Worm (Caenorhabditis elegans) whole organism, L4 larva: Measurements from ENCODE around the gene srz-1.

Experiments
- ama-1 ChIP-seq: fragments of 150-350 bp; optimal IDR thresholded peaks from 2 replicates; lab custom pipeline; 2014; ENCODE audit warnings: inconsistent platforms, mixed read lengths
- ces-1 ChIP-seq: fragments of 150-350 bp; sonication (generic microtip); optimal IDR thresholded peaks from 4 replicates; lab custom pipeline; 2014; ENCODE audit warnings: missing biosample characterization, missing genetic modification reagents, missing genetic modification characterization
- egl-27 ChIP-seq: sonication (generic microtip); optimal IDR thresholded peaks from 3 replicates; lab custom pipeline; 2017; ENCODE audit warnings: missing biosample characterization, missing genetic modification reagents, missing genetic modification characterization
- egl-43 ChIP-seq: fragments of 200-800 bp; sonication (Bioruptor generic); IDR thresholded peaks from 2 replicates; pipeline ENCODE4 v1.3.6; 2022; ENCODE audit warnings: missing genetic modification reagents, missing genetic modification characterization, missing compliant biosample characterization
- fos-1 ChIP-seq: fragments of 150-350 bp; optimal IDR thresholded peaks from 2 replicates; lab custom pipeline; 2014; ENCODE audit warnings: missing biosample characterization, missing genetic modification characterization
- lin-13 ChIP-seq: fragments of 150-350 bp; optimal IDR thresholded peaks from 2 replicates; lab custom pipeline; 2014; ENCODE audit warnings: missing biosample characterization, missing genetic modification reagents, missing genetic modification characterization
- mdl-1 ChIP-seq, 2 experiments: fragments of 150-350 bp in 1 of 2; sonication (generic microtip) in 1 of 2; optimal IDR thresholded peaks; 2 replicates each; lab custom pipeline; 2014 to 2017; ENCODE audit warnings: missing biosample characterization in 2 of 2, missing genetic modification characterization in 2 of 2
- mdt-29 ChIP-seq: fragments of 200-800 bp; sonication (Bioruptor generic); IDR thresholded peaks from 2 replicates; pipeline ENCODE4 v1.3.6; 2022; ENCODE audit warnings: missing genetic modification reagents, missing genetic modification characterization, missing compliant biosample characterization
- mep-1 ChIP-seq: fragments of 150-350 bp; sonication (generic microtip); optimal IDR thresholded peaks from 3 replicates; lab custom pipeline; 2014; ENCODE audit warnings: missing biosample characterization, missing genetic modification characterization
- nhr-102 ChIP-seq: sonication (generic microtip); optimal IDR thresholded peaks from 2 replicates; lab custom pipeline; 2016; ENCODE audit warnings: mild to moderate bottlenecking, missing genetic modification characterization, moderate library complexity, missing compliant biosample characterization
- nhr-6 ChIP-seq: fragments of 150-350 bp; optimal IDR thresholded peaks from 2 replicates; lab custom pipeline; 2014; ENCODE audit warnings: missing biosample characterization, missing genetic modification characterization
- sdz-12 ChIP-seq: fragments of 200-800 bp; sonication (Bioruptor generic); optimal IDR thresholded peaks from 2 replicates; lab custom pipeline; 2018; ENCODE audit warnings: mild to moderate bottlenecking, missing genetic modification characterization, missing compliant biosample characterization
- unc-62 ChIP-seq, 3 experiments: fragments of 150-350 bp in 1 of 3; sonication (generic microtip); optimal IDR thresholded peaks in 2 of 3; peaks in 1 of 3; 1 replicate in 1 of 3; 2 replicates in 2 of 3; lab custom pipeline; 2014 to 2017; ENCODE audit warnings: missing biosample characterization in 3 of 3, missing genetic modification characterization in 3 of 3, missing genetic modification reagents in 3 of 3, missing genotype in 1 of 3

- TF ChIP-seq ces-1, result no peak
- TF ChIP-seq egl-43 (GFP tag; lab: Robert Waterston, UW), result no peak
- no peak for TF ChIP-seq nhr-102 (tag; lab: Kevin White, UChicago)
- TF ChIP-seq nhr-6 (tag; lab: Kevin White, UChicago), result no peak
- TF ChIP-seq unc-62 (GFP tag; optimal IDR thresholded peaks at IDR 0.05 in 1 of 2; lab: Kevin White, UChicago), result no peak
- no peak for TF ChIP-seq unc-62 (tag; optimal IDR thresholded peaks at IDR 0.05; lab: Kevin White, UChicago)
- TF ChIP-seq mdl-1 (tag; optimal IDR thresholded peaks at IDR 0.05; lab: Kevin White, UChicago), result no peak
- TF ChIP-seq sdz-12 (GFP tag; lab: Kevin White, UChicago), result no peak
- no peak for TF ChIP-seq mdt-29 (GFP tag; lab: Robert Waterston, UW)
- no peak for TF ChIP-seq lin-13 (GFP tag; lab: Kevin White, UChicago)
- no peak for TF ChIP-seq ama-1 (lab: Kevin White, UChicago)
- no peak for TF ChIP-seq egl-27
- TF ChIP-seq mep-1, result no peak
- no peak for TF ChIP-seq fos-1 (tag; lab: Kevin White, UChicago)
Measured at ce11 chrV:16682886-16683285, 7.2 kb downstream of the srz-1 start, which contains the start of gene srw-36.
